Worm (Caenorhabditis elegans) whole organism, late embryonic: ENCODE results near the gene F18A11.2.
"Not testable (repeated sequence)": the region's sequence is repeated elsewhere in the genome, so short reads cannot be mapped to it uniquely, and the experiment has no call there.

Experiments used
- K02D7.2 ChIP-seq: sonication (generic microtip); optimal IDR thresholded peaks from 2 replicates; lab custom pipeline; 2017; ENCODE audit warnings: mild to moderate bottlenecking, missing genetic modification characterization, missing compliant biosample characterization
- ceh-2 ChIP-seq: sonication (generic microtip); optimal IDR thresholded peaks from 2 replicates; lab custom pipeline; 2016; ENCODE audit warnings: missing genotype, missing genetic modification characterization, missing compliant biosample characterization
- ceh-30 ChIP-seq: fragments of 150-350 bp; optimal IDR thresholded peaks from 2 replicates; lab custom pipeline; 2014; ENCODE audit warnings: missing biosample characterization, missing genetic modification characterization
- ets-4 ChIP-seq: sonication (generic microtip); optimal IDR thresholded peaks from 2 replicates; lab custom pipeline; 2016; ENCODE audit warnings: missing genetic modification characterization, missing compliant biosample characterization
- gmeb-2 ChIP-seq: sonication (generic microtip); optimal IDR thresholded peaks from 2 replicates; lab custom pipeline; 2016; ENCODE audit warnings: missing genetic modification characterization, inconsistent platforms, missing compliant biosample characterization
- nhr-11 ChIP-seq: fragments of 150-350 bp; optimal IDR thresholded peaks from 2 replicates; lab custom pipeline; 2014; ENCODE audit warnings: missing biosample characterization, missing genetic modification characterization

- TF ChIP-seq ceh-2 = peak; percentile 32
- TF ChIP-seq K02D7.2, ets-4, nhr-11, gmeb-2, ceh-30 (tag; lab: Kevin White, UChicago): not testable (repeated sequence)
Measured at ce11 chrII:13016381-13016780, 15.1 kb upstream of the F18A11.2 start.
